Fruit fly (Drosophila melanogaster) whole organism, prepupa: Measurements from ENCODE around the gene CG31050.

Experiments used
- CG10631 ChIP-seq: fragments of 200-800 bp; sonication (Bioruptor generic); optimal IDR thresholded peaks from 2 replicates; lab custom pipeline; 2016; ENCODE audit warnings: missing biosample characterization, missing genetic modification characterization
- CG3032 ChIP-seq: fragments of 200-800 bp; optimal IDR thresholded peaks from 2 replicates; lab custom pipeline; 2019; ENCODE audit warnings: missing biosample characterization, mild to moderate bottlenecking, missing genetic modification characterization, moderate library complexity
- CG32006 ChIP-seq: fragments of 200-800 bp; sonication (Bioruptor generic); optimal IDR thresholded peaks from 3 replicates; lab custom pipeline; 2017; ENCODE audit warnings: missing biosample characterization, mild to moderate bottlenecking, missing genetic modification characterization
- CG6276 ChIP-seq: fragments of 200-800 bp; sonication (Bioruptor generic); optimal IDR thresholded peaks from 2 replicates; lab custom pipeline; 2017; ENCODE audit warnings: missing biosample characterization, mild to moderate bottlenecking, missing genetic modification characterization
- CG8632 ChIP-seq: fragments of 200-800 bp; sonication (Bioruptor generic); optimal IDR thresholded peaks from 3 replicates; lab custom pipeline; 2016; ENCODE audit warnings: missing biosample characterization, missing genetic modification characterization
- Eip93F ChIP-seq: fragments of 200-800 bp; sonication (Bioruptor generic); optimal IDR thresholded peaks from 2 replicates; lab custom pipeline; 2016; ENCODE audit warnings: missing biosample characterization, mild to moderate bottlenecking, missing genetic modification characterization
- Gug ChIP-seq: fragments of 200-800 bp; sonication (Bioruptor generic); IDR thresholded peaks from 2 replicates; pipeline ENCODE4 v1.3.6; 2022; ENCODE audit warnings: missing biosample characterization, missing genetic modification characterization
- Hr39 ChIP-seq: fragments of 200-800 bp; sonication (Bioruptor generic); optimal IDR thresholded peaks from 2 replicates; lab custom pipeline; 2016; ENCODE audit warnings: missing biosample characterization, missing genetic modification characterization
- Lpt ChIP-seq: fragments of 200-800 bp; sonication (Bioruptor generic); optimal IDR thresholded peaks from 3 replicates; lab custom pipeline; 2016; ENCODE audit warnings: missing biosample characterization, missing genetic modification characterization
- Smox ChIP-seq: fragments of 200-800 bp; sonication (Bioruptor generic); optimal IDR thresholded peaks from 3 replicates; lab custom pipeline; 2016; ENCODE audit warnings: missing biosample characterization, missing genetic modification characterization
- Sox14 ChIP-seq: fragments of 200-800 bp; sonication (Bioruptor generic); optimal IDR thresholded peaks from 3 replicates; lab custom pipeline; 2016; ENCODE audit warnings: missing biosample characterization, missing genetic modification characterization
- fd85E ChIP-seq: fragments of 200-800 bp; sonication (Bioruptor generic); optimal IDR thresholded peaks from 3 replicates; lab custom pipeline; 2016; ENCODE audit warnings: missing biosample characterization, missing genetic modification characterization
- topi ChIP-seq: fragments of 200-800 bp; sonication (Bioruptor generic); optimal IDR thresholded peaks from 3 replicates; lab custom pipeline; 2016; ENCODE audit warnings: missing biosample characterization, missing genetic modification characterization

DNA sequence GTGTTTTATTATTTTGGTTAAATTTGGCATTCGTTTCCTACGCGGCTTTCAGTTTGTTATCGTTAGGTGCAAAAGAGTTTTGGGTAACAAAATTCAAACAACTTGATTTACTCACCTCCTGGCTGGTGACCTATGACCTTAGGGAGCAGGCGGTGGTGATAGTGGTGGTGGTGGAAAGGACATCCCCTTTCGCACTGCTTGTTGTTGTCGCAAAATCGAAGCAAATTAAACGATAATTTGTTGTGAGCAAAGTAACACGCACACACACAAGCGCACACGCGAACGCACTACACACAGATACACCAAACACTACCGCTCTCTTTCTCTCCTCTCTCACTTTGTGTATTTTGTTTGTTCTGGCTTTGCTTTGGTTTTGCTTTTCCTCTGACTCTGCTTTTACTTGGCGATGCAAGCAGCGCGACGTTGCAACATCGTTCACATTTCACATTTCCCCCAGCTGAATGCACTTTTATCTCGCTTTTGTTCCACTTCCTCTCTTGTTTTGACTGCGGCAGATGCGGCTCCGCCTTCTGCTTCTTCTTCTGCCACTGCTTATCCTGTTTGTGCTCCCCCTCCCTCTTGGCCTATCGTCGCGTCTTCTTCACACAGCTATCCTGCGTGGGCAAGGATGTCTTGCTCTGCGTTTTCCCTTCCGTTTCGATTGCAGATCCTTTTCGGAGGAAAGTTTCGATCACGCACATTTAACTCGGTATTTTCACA is 15.9 kb downstream of the CG31050 start:
- TF ChIP-seq fd85E (GFP tag; lab: Kevin White, UChicago) = no peak
- TF ChIP-seq topi (GFP tag; lab: Kevin White, UChicago) = peak; percentile 8
- TF ChIP-seq Lpt (GFP tag; lab: Kevin White, UChicago) = peak; percentile 2
- TF ChIP-seq Smox = peak; percentile 5
- no peak for TF ChIP-seq CG6276 (GFP tag; lab: Kevin White, UChicago)
- no peak for TF ChIP-seq CG8632 (GFP tag; lab: Kevin White, UChicago)
- TF ChIP-seq Sox14 (GFP tag; lab: Kevin White, UChicago) = no peak
- TF ChIP-seq CG3032 (tag; lab: Kevin White, UChicago) = no peak
- TF ChIP-seq Eip93F = no peak
- TF ChIP-seq CG32006 (GFP tag; lab: Kevin White, UChicago) = no peak
- TF ChIP-seq CG10631 (GFP tag; lab: Kevin White, UChicago) = no peak
- TF ChIP-seq Gug (GFP tag; lab: Robert Waterston, UW) = no peak
- TF ChIP-seq Hr39 (GFP tag; lab: Kevin White, UChicago) = no peak
